Fruit fly (Drosophila melanogaster) whole organism, embryonic: ENCODE results near the gene CG2839.

Experiments
- ATbp ChIP-seq: fragments of 200-800 bp; sonication (Bioruptor generic); optimal IDR thresholded peaks from 2 replicates; lab custom pipeline; 2017; ENCODE audit warnings: missing biosample characterization, mild to moderate bottlenecking, missing genetic modification characterization, missing genetic modification reagents
- CG10431 ChIP-seq: fragments of 200-800 bp; sonication (Bioruptor generic); optimal IDR thresholded peaks from 3 replicates; lab custom pipeline; 2018; ENCODE audit warnings: missing biosample characterization, mild to moderate bottlenecking, missing genetic modification characterization
- CG10565 ChIP-seq: fragments of 200-800 bp; sonication (Bioruptor generic); optimal IDR thresholded peaks from 3 replicates; lab custom pipeline; 2016; ENCODE audit warnings: missing biosample characterization, mild to moderate bottlenecking, missing genetic modification characterization
- CG10959 ChIP-seq: fragments of 200-800 bp; sonication (Bioruptor generic); IDR thresholded peaks from 2 replicates; pipeline ENCODE4 v1.3.6; 2022; ENCODE audit warnings: missing biosample characterization, missing genetic modification characterization
- CG14667 ChIP-seq: fragments of 200-800 bp; sonication (Bioruptor generic); IDR thresholded peaks from 2 replicates; pipeline ENCODE4 v1.3.6; 2022; ENCODE audit warnings: missing biosample characterization, missing genetic modification characterization
- CG1603 ChIP-seq: fragments of 200-800 bp; sonication (Bioruptor generic); optimal IDR thresholded peaks from 2 replicates; lab custom pipeline; 2019; ENCODE audit warnings: missing biosample characterization, mild to moderate bottlenecking, missing genetic modification characterization, moderate library complexity
- CG1647 ChIP-seq: fragments of 200-800 bp; sonication (Bioruptor generic); optimal IDR thresholded peaks from 3 replicates; lab custom pipeline; 2016; ENCODE audit warnings: missing biosample characterization, missing genetic modification characterization
- CG34422 ChIP-seq: fragments of 200-800 bp; sonication (Bioruptor generic); IDR thresholded peaks from 3 replicates; pipeline ENCODE4 v1.3.6; 2022; ENCODE audit warnings: missing biosample characterization, missing genetic modification characterization
- CG42726 ChIP-seq: fragments of 200-800 bp; sonication (Bioruptor generic); IDR thresholded peaks from 2 replicates; pipeline ENCODE4 v1.3.6; 2022; ENCODE audit warnings: missing biosample characterization, missing genetic modification characterization; ENCODE audit not compliant: partially characterized antibody
- CG6854 ChIP-seq: fragments of 200-800 bp; sonication (Bioruptor generic); optimal IDR thresholded peaks from 3 replicates; lab custom pipeline; 2017; ENCODE audit warnings: missing biosample characterization, mild to moderate bottlenecking, missing genetic modification characterization
- CG8944 ChIP-seq: fragments of 200-800 bp; sonication (Bioruptor generic); optimal IDR thresholded peaks from 3 replicates; lab custom pipeline; 2016; ENCODE audit warnings: missing biosample characterization, missing genetic modification characterization
- CHES-1-like ChIP-seq: fragments of 200-800 bp; sonication (Bioruptor generic); optimal IDR thresholded peaks from 2 replicates; lab custom pipeline; 2016; ENCODE audit warnings: missing biosample characterization, missing genetic modification characterization
- Chrac-16 ChIP-seq: fragments of 200-800 bp; sonication (Bioruptor generic); optimal IDR thresholded peaks from 3 replicates; lab custom pipeline; 2016; ENCODE audit warnings: missing biosample characterization, missing genetic modification characterization
- CkIIα-i1 ChIP-seq: fragments of 200-800 bp; sonication (Bioruptor generic); IDR thresholded peaks from 2 replicates; pipeline ENCODE4 v1.3.6; 2022; ENCODE audit warnings: missing biosample characterization, missing genetic modification characterization
- Dll ChIP-seq: fragments of 200-800 bp; sonication (Bioruptor generic); IDR thresholded peaks from 4 replicates; pipeline ENCODE4 v1.3.6; 2022; ENCODE audit warnings: missing biosample characterization, missing genetic modification characterization; ENCODE audit not compliant: partially characterized antibody
- Dref ChIP-seq: fragments of 200-800 bp; sonication (Bioruptor generic); IDR thresholded peaks from 2 replicates; pipeline ENCODE4 v1.3.6; 2022; ENCODE audit warnings: missing biosample characterization, missing genetic modification characterization
- Fer3 ChIP-seq: fragments of 200-800 bp; sonication (Bioruptor generic); optimal IDR thresholded peaks from 2 replicates; lab custom pipeline; 2018; ENCODE audit warnings: missing biosample characterization, mild to moderate bottlenecking, missing genetic modification characterization, moderate library complexity
- H15 ChIP-seq: fragments of 200-800 bp; sonication (Bioruptor generic); IDR thresholded peaks from 3 replicates; pipeline ENCODE4 v1.3.6; 2022; ENCODE audit warnings: missing biosample characterization, missing genetic modification characterization
- Hsf ChIP-seq: fragments of 200-800 bp; sonication (Bioruptor generic); optimal IDR thresholded peaks from 3 replicates; lab custom pipeline; 2016; ENCODE audit warnings: missing biosample characterization, missing genetic modification characterization
- Meics ChIP-seq: fragments of 200-800 bp; sonication (Bioruptor generic); optimal IDR thresholded peaks from 2 replicates; lab custom pipeline; 2017; ENCODE audit warnings: missing biosample characterization, mild to moderate bottlenecking, missing genetic modification characterization
- Myb ChIP-seq: fragments of 200-800 bp; sonication (Bioruptor generic); optimal IDR thresholded peaks from 2 replicates; lab custom pipeline; 2016; ENCODE audit warnings: missing biosample characterization, missing genetic modification characterization
- NC2β ChIP-seq: fragments of 200-800 bp; sonication (Bioruptor generic); optimal IDR thresholded peaks from 2 replicates; lab custom pipeline; 2016; ENCODE audit warnings: missing biosample characterization, missing genetic modification characterization
- Scr ChIP-seq: fragments of 200-800 bp; sonication (Bioruptor generic); IDR thresholded peaks from 2 replicates; pipeline ENCODE4 v1.3.6; 2022; ENCODE audit warnings: missing biosample characterization, missing genetic modification characterization; ENCODE audit not compliant: partially characterized antibody
- Sox102F ChIP-seq: fragments of 200-800 bp; sonication (Bioruptor generic); optimal IDR thresholded peaks from 2 replicates; lab custom pipeline; 2018; ENCODE audit warnings: missing biosample characterization, mild to moderate bottlenecking, missing genetic modification characterization, moderate library complexity
- Sry-β ChIP-seq: fragments of 200-800 bp; sonication (Bioruptor generic); optimal IDR thresholded peaks from 2 replicates; lab custom pipeline; 2018; ENCODE audit warnings: missing biosample characterization, mild to moderate bottlenecking, missing genetic modification characterization, moderate library complexity
- Sry-δ ChIP-seq: fragments of 200-800 bp; sonication (Bioruptor generic); optimal IDR thresholded peaks from 2 replicates; lab custom pipeline; 2016; ENCODE audit warnings: missing biosample characterization, missing genetic modification characterization
- bab2 ChIP-seq: fragments of 200-800 bp; sonication (Bioruptor generic); optimal IDR thresholded peaks from 2 replicates; lab custom pipeline; 2016; ENCODE audit warnings: missing biosample characterization, missing genetic modification characterization
- cas ChIP-seq: fragments of 200-800 bp; sonication (Bioruptor generic); IDR thresholded peaks from 2 replicates; pipeline ENCODE4 v1.3.6; 2022; ENCODE audit warnings: missing biosample characterization, missing genetic modification characterization
- caup ChIP-seq: fragments of 200-800 bp; sonication (Bioruptor generic); optimal IDR thresholded peaks from 3 replicates; lab custom pipeline; 2017; ENCODE audit warnings: missing biosample characterization, mild to moderate bottlenecking, missing genetic modification characterization, moderate library complexity; ENCODE audit not compliant: severe bottlenecking
- dati ChIP-seq: fragments of 200-800 bp; sonication (Bioruptor generic); IDR thresholded peaks from 2 replicates; pipeline ENCODE4 v1.3.6; 2022; ENCODE audit warnings: missing biosample characterization, missing genetic modification characterization
- dmrt99B ChIP-seq: fragments of 200-800 bp; sonication (Bioruptor generic); optimal IDR thresholded peaks from 2 replicates; lab custom pipeline; 2018; ENCODE audit warnings: missing biosample characterization, mild to moderate bottlenecking, missing genetic modification characterization, moderate library complexity
- esg ChIP-seq: fragments of 200-800 bp; sonication (Bioruptor generic); conservative IDR thresholded peaks from 2 replicates; pipeline ENCODE4 v1.3.6; 2022; ENCODE audit warnings: missing biosample characterization, missing genetic modification characterization
- eve ChIP-seq, 2 experiments: fragments of >200 bp; optimal IDR thresholded peaks; 2 replicates each; lab custom pipeline; 2017; ENCODE audit warnings: missing biosample characterization in 2 of 2, missing genetic modification characterization in 2 of 2
- ewg ChIP-seq: fragments of 200-800 bp; sonication (Bioruptor generic); optimal IDR thresholded peaks from 3 replicates; lab custom pipeline; 2017; ENCODE audit warnings: mild to moderate bottlenecking, missing biosample characterization, missing genetic modification reagents, missing genetic modification characterization
- fu2 ChIP-seq: fragments of 200-800 bp; sonication (Bioruptor generic); optimal IDR thresholded peaks from 2 replicates; lab custom pipeline; 2016; ENCODE audit warnings: missing biosample characterization, missing genetic modification characterization
- hb ChIP-seq: fragments of 200-800 bp; sonication (Bioruptor generic); IDR thresholded peaks from 3 replicates; pipeline ENCODE4 v1.3.6; 2022; ENCODE audit warnings: missing biosample characterization, missing genetic modification characterization; ENCODE audit not compliant: partially characterized antibody
- jigr1 ChIP-seq: fragments of 200-800 bp; sonication (Bioruptor generic); IDR thresholded peaks from 3 replicates; pipeline ENCODE4 v1.3.6; 2022; ENCODE audit warnings: missing biosample characterization, missing genetic modification characterization
- jing ChIP-seq: fragments of 200-800 bp; sonication (Bioruptor generic); optimal IDR thresholded peaks from 2 replicates; lab custom pipeline; 2018; ENCODE audit warnings: missing biosample characterization, mild to moderate bottlenecking, missing genetic modification characterization
- luna ChIP-seq: fragments of 200-800 bp; sonication (Bioruptor generic); optimal IDR thresholded peaks from 2 replicates; lab custom pipeline; 2016; ENCODE audit warnings: missing biosample characterization, missing genetic modification characterization
- nerfin-1 ChIP-seq: fragments of 200-800 bp; sonication (Bioruptor generic); optimal IDR thresholded peaks from 3 replicates; lab custom pipeline; 2019; ENCODE audit warnings: missing biosample characterization, mild to moderate bottlenecking, missing genetic modification characterization, moderate library complexity
- oc ChIP-seq: fragments of 200-800 bp; sonication (Bioruptor generic); optimal IDR thresholded peaks from 2 replicates; lab custom pipeline; 2018; ENCODE audit warnings: missing biosample characterization, mild to moderate bottlenecking, missing genetic modification characterization, moderate library complexity
- odd ChIP-seq: fragments of 200-800 bp; sonication (Bioruptor generic); optimal IDR thresholded peaks from 2 replicates; lab custom pipeline; 2017; ENCODE audit warnings: missing biosample characterization, mild to moderate bottlenecking, missing genetic modification characterization
- pan ChIP-seq, 4 experiments: fragments of >200 bp in 3 of 4; fragments of 200-800 bp in 1 of 4; sonication (Bioruptor generic) in 1 of 4; optimal IDR thresholded peaks in 3 of 4; IDR thresholded peaks in 1 of 4; 2 replicates each; pipeline versions ENCODE4 v1.3.6 to Lab custom; 2017 to 2022; ENCODE audit warnings: missing biosample characterization in 2 of 4, missing genetic modification characterization in 2 of 4, mixed read lengths in 1 of 4
- psq ChIP-seq: fragments of 200-800 bp; sonication (Bioruptor generic); optimal IDR thresholded peaks from 2 replicates; lab custom pipeline; 2017; ENCODE audit warnings: missing biosample characterization, missing genetic modification characterization
- sim ChIP-seq: fragments of 200-800 bp; sonication (Bioruptor generic); IDR thresholded peaks from 2 replicates; pipeline ENCODE4 v1.3.6; 2022; ENCODE audit warnings: missing biosample characterization, missing genetic modification characterization
- tll ChIP-seq, 2 experiments: fragments of 200-800 bp in 1 of 2; fragments of >200 bp in 1 of 2; sonication (Bioruptor generic) in 1 of 2; optimal IDR thresholded peaks; 2 replicates each; lab custom pipeline; 2017 to 2019; ENCODE audit warnings: missing biosample characterization in 2 of 2, missing genetic modification characterization in 2 of 2, mild to moderate bottlenecking in 1 of 2, moderate library complexity in 1 of 2
- twi ChIP-seq: fragments of 200-800 bp; optimal IDR thresholded peaks from 2 replicates; lab custom pipeline; 2019; ENCODE audit warnings: missing biosample characterization, mild to moderate bottlenecking, missing genetic modification characterization, moderate library complexity
- usp ChIP-seq: fragments of >200 bp; optimal IDR thresholded peaks from 2 replicates; lab custom pipeline; 2017; ENCODE audit warnings: missing biosample characterization, missing genetic modification characterization
- wdn ChIP-seq: fragments of 200-800 bp; sonication (Bioruptor generic); IDR thresholded peaks from 2 replicates; pipeline ENCODE4 v1.3.6; 2022; ENCODE audit warnings: missing biosample characterization, missing genetic modification characterization
- zen2 ChIP-seq: fragments of 200-800 bp; sonication (Bioruptor generic); IDR thresholded peaks from 3 replicates; pipeline ENCODE4 v1.3.6; 2022; ENCODE audit warnings: missing biosample characterization, missing genetic modification characterization; ENCODE audit not compliant: partially characterized antibody

Gene CG2839

dm6 chr2L:606165-606564, 19.3 kb upstream of the CG2839 start (continued):
- no peak for TF ChIP-seq jing (GFP tag; lab: Kevin White, UChicago)
- no peak for TF ChIP-seq psq (GFP tag; lab: Kevin White, UChicago)
- TF ChIP-seq ewg (GFP tag; lab: Kevin White, UChicago): no peak
- TF ChIP-seq Sry-δ: no peak
- TF ChIP-seq Fer3 (tag; lab: Kevin White, UChicago): no peak
- TF ChIP-seq CG14667 (GFP tag; lab: Robert Waterston, UW): no peak
- no peak for TF ChIP-seq CG8944
- TF ChIP-seq ATbp (GFP tag; lab: Kevin White, UChicago): peak; percentile 29
- TF ChIP-seq CG1647 (GFP tag; lab: Kevin White, UChicago): no peak
- no peak for TF ChIP-seq caup (GFP tag; lab: Kevin White, UChicago)
- peak; percentile 69 for TF ChIP-seq NC2β (GFP tag; lab: Kevin White, UChicago)
- TF ChIP-seq CG10431 (GFP tag; lab: Kevin White, UChicago): no peak
- TF ChIP-seq CG6854 (GFP tag; lab: Kevin White, UChicago): no peak
- TF ChIP-seq dmrt99B (tag; lab: Kevin White, UChicago): no peak
- TF ChIP-seq CG10565: no peak
- TF ChIP-seq zen2 (GFP tag; lab: Robert Waterston, UW): no peak
- TF ChIP-seq Sox102F: peak; percentile 48
- no peak for TF ChIP-seq cas (GFP tag; lab: Robert Waterston, UW)
- TF ChIP-seq jigr1 (GFP tag; lab: Robert Waterston, UW): no peak
- TF ChIP-seq Sry-β: no peak
- no peak for TF ChIP-seq Dll (GFP tag; lab: Robert Waterston, UW)
- TF ChIP-seq luna: no peak
- TF ChIP-seq Myb (GFP tag; lab: Kevin White, UChicago): no peak
- no peak for TF ChIP-seq Dref (GFP tag; lab: Robert Waterston, UW)
- no peak for TF ChIP-seq Meics
- no peak for TF ChIP-seq fu2 (GFP tag; lab: Kevin White, UChicago)
- TF ChIP-seq nerfin-1: no peak
- TF ChIP-seq usp (GFP tag; lab: Kevin White, UChicago): no peak
- TF ChIP-seq dati: no peak
- TF ChIP-seq tll (GFP tag; optimal IDR thresholded peaks at IDR 0.05; lab: Kevin White, UChicago): no peak
- peak; percentile 15 for TF ChIP-seq CHES-1-like (GFP tag; lab: Kevin White, UChicago)
- TF ChIP-seq hb: no peak
- no peak for TF ChIP-seq pan (optimal IDR thresholded peaks at IDR 0.05; lab: Kevin White, UChicago)
- TF ChIP-seq pan (GFP tag; optimal IDR thresholded peaks at IDR 0.05 in 1 of 2, IDR thresholded peaks at IDR 0.05 in 1 of 2): no peak
- no peak for TF ChIP-seq Scr (GFP tag; lab: Robert Waterston, UW)
- TF ChIP-seq H15: 0 out of 3 replicates have a peak, but pooled peaks have one; percentile 33
- no peak for TF ChIP-seq CkIIα-i1
- no peak for TF ChIP-seq odd (GFP tag; lab: Kevin White, UChicago)
- TF ChIP-seq wdn (GFP tag; lab: Robert Waterston, UW): no peak
- TF ChIP-seq oc (tag; lab: Kevin White, UChicago): no peak
- TF ChIP-seq bab2: no peak
- TF ChIP-seq CG10959: peak; percentile 75
- TF ChIP-seq CG42726 (GFP tag; lab: Robert Waterston, UW): no peak
- TF ChIP-seq Chrac-16 (GFP tag; lab: Kevin White, UChicago): peak; percentile 63
- TF ChIP-seq sim (GFP tag; lab: Robert Waterston, UW): no peak
- 0 out of 3 replicates have a peak, but pooled peaks have one; percentile 26 for TF ChIP-seq CG34422
- peak in 1 of 2 experiments; percentile 69 for TF ChIP-seq eve (GFP tag; optimal IDR thresholded peaks at IDR 0.05; lab: Kevin White, UChicago)
- TF ChIP-seq Hsf: peak; percentile 42
- peak; percentile 59 for TF ChIP-seq CG1603 (tag; lab: Kevin White, UChicago)
- TF ChIP-seq twi (tag; lab: Kevin White, UChicago): no peak
- 0 out of 2 replicates have a peak, but pooled peaks have one; percentile 13 for TF ChIP-seq esg
